Worm (Caenorhabditis elegans) whole organism, late embryonic: ENCODE measurements around the gene R05F9.11.
"Not testable (repeated sequence)": the region's sequence is repeated elsewhere in the genome, so short reads cannot be mapped to it uniquely, and the experiment has no call there.

Source experiments
- F13H6.1 ChIP-seq: sonication (generic microtip); optimal IDR thresholded peaks from 2 replicates; lab custom pipeline; 2016; ENCODE audit warnings: missing genetic modification characterization, missing compliant biosample characterization
- ahr-1 ChIP-seq: sonication (generic microtip); optimal IDR thresholded peaks from 2 replicates; lab custom pipeline; 2016; ENCODE audit warnings: missing genetic modification characterization, missing compliant biosample characterization
- ceh-18 ChIP-seq: sonication (generic microtip); optimal IDR thresholded peaks from 2 replicates; lab custom pipeline; 2016; ENCODE audit warnings: missing genetic modification characterization, missing compliant biosample characterization
- ceh-30 ChIP-seq: fragments of 150-350 bp; optimal IDR thresholded peaks from 2 replicates; lab custom pipeline; 2014; ENCODE audit warnings: missing biosample characterization, missing genetic modification characterization
- ceh-31 ChIP-seq: sonication (generic microtip); optimal IDR thresholded peaks from 2 replicates; lab custom pipeline; 2016; ENCODE audit warnings: missing genetic modification characterization, missing compliant biosample characterization
- ceh-48 ChIP-seq: sonication (generic microtip); optimal IDR thresholded peaks from 2 replicates; lab custom pipeline; 2016; ENCODE audit warnings: missing genetic modification characterization, inconsistent platforms, missing compliant biosample characterization
- ceh-6 ChIP-seq: fragments of 200-800 bp; sonication (Bioruptor generic); optimal IDR thresholded peaks from 2 replicates; lab custom pipeline; 2018; ENCODE audit warnings: mild to moderate bottlenecking, missing genetic modification characterization, missing compliant biosample characterization
- ceh-9 ChIP-seq: sonication (generic microtip); optimal IDR thresholded peaks from 2 replicates; lab custom pipeline; 2016; ENCODE audit warnings: mild to moderate bottlenecking, missing genetic modification characterization, inconsistent platforms, missing compliant biosample characterization
- che-1 ChIP-seq: sonication (generic microtip); optimal IDR thresholded peaks from 2 replicates; lab custom pipeline; 2016; ENCODE audit warnings: mild to moderate bottlenecking, missing genetic modification characterization, missing compliant biosample characterization
- dmd-4 ChIP-seq: sonication (generic microtip); optimal IDR thresholded peaks from 2 replicates; lab custom pipeline; 2016; ENCODE audit warnings: borderline replicate concordance, missing genetic modification characterization, missing compliant biosample characterization
- dve-1 ChIP-seq: sonication (generic microtip); optimal IDR thresholded peaks from 2 replicates; lab custom pipeline; 2017; ENCODE audit warnings: antibody characterized with exemption, mild to moderate bottlenecking, missing genetic modification characterization, missing compliant biosample characterization
- elt-2 ChIP-seq: sonication (generic microtip); optimal IDR thresholded peaks from 2 replicates; lab custom pipeline; 2016; ENCODE audit warnings: missing genetic modification reagents, missing genetic modification characterization, missing compliant biosample characterization
- elt-4 ChIP-seq: sonication (generic microtip); optimal IDR thresholded peaks from 2 replicates; lab custom pipeline; 2016; ENCODE audit warnings: missing genetic modification characterization, missing compliant biosample characterization
- ets-4 ChIP-seq: sonication (generic microtip); optimal IDR thresholded peaks from 2 replicates; lab custom pipeline; 2016; ENCODE audit warnings: missing genetic modification characterization, missing compliant biosample characterization
- fkh-10 ChIP-seq: fragments of 150-350 bp; optimal IDR thresholded peaks from 2 replicates; lab custom pipeline; 2014; ENCODE audit warnings: missing biosample characterization, missing genetic modification reagents, missing genetic modification characterization
- gmeb-2 ChIP-seq: sonication (generic microtip); optimal IDR thresholded peaks from 2 replicates; lab custom pipeline; 2016; ENCODE audit warnings: missing genetic modification characterization, inconsistent platforms, missing compliant biosample characterization
- hlh-30 ChIP-seq: sonication (generic microtip); optimal IDR thresholded peaks from 2 replicates; lab custom pipeline; 2017; ENCODE audit warnings: antibody characterized with exemption, missing genetic modification characterization, missing compliant biosample characterization; ENCODE audit not compliant: insufficient read depth
- nfya-1 ChIP-seq: sonication (generic microtip); optimal IDR thresholded peaks from 2 replicates; lab custom pipeline; 2017; ENCODE audit warnings: missing genetic modification characterization, mild to moderate bottlenecking, missing compliant biosample characterization, antibody characterized with exemption, moderate library complexity
- nhr-11 ChIP-seq: fragments of 150-350 bp; optimal IDR thresholded peaks from 2 replicates; lab custom pipeline; 2014; ENCODE audit warnings: missing biosample characterization, missing genetic modification characterization
- nhr-232 ChIP-seq: sonication (generic microtip); optimal IDR thresholded peaks from 2 replicates; lab custom pipeline; 2016; ENCODE audit warnings: missing genetic modification characterization, missing compliant biosample characterization
- npax-4 ChIP-seq: sonication (generic microtip); optimal IDR thresholded peaks from 2 replicates; lab custom pipeline; 2016; ENCODE audit warnings: missing genetic modification characterization, missing compliant biosample characterization
- pat-9 ChIP-seq: fragments of 200-800 bp; sonication (Bioruptor generic); optimal IDR thresholded peaks from 2 replicates; lab custom pipeline; 2018; ENCODE audit warnings: mild to moderate bottlenecking, missing genetic modification characterization, moderate library complexity, missing compliant biosample characterization
- pha-4 ChIP-seq: fragments of 150-350 bp; optimal IDR thresholded peaks from 2 replicates; lab custom pipeline; 2018; ENCODE audit warnings: missing biosample characterization, missing genetic modification reagents, missing genetic modification characterization
- pros-1 ChIP-seq: fragments of 150-350 bp; optimal IDR thresholded peaks from 2 replicates; lab custom pipeline; 2014; ENCODE audit warnings: missing biosample characterization, missing genetic modification reagents, missing genetic modification characterization
- rnt-1 ChIP-seq: sonication (generic microtip); optimal IDR thresholded peaks from 2 replicates; lab custom pipeline; 2016; ENCODE audit warnings: missing genetic modification characterization, missing compliant biosample characterization
- sdc-2 ChIP-seq: sonication (generic microtip); optimal IDR thresholded peaks from 2 replicates; lab custom pipeline; 2016; ENCODE audit warnings: missing genotype, missing genetic modification characterization, missing compliant biosample characterization
- tbx-2 ChIP-seq: sonication (generic microtip); optimal IDR thresholded peaks from 2 replicates; lab custom pipeline; 2016; ENCODE audit warnings: missing genetic modification characterization, missing compliant biosample characterization
- tbx-7 ChIP-seq: sonication (generic microtip); optimal IDR thresholded peaks from 2 replicates; lab custom pipeline; 2016; ENCODE audit warnings: missing genotype, missing genetic modification characterization, missing compliant biosample characterization
- ttx-3 ChIP-seq: sonication (generic microtip); optimal IDR thresholded peaks from 2 replicates; lab custom pipeline; 2016; ENCODE audit warnings: missing genetic modification reagents, missing genetic modification characterization, missing compliant biosample characterization
- unc-42 ChIP-seq: sonication (generic microtip); optimal IDR thresholded peaks from 2 replicates; lab custom pipeline; 2016; ENCODE audit warnings: missing genotype, missing genetic modification characterization, missing compliant biosample characterization
- unc-55 ChIP-seq: sonication (generic microtip); optimal IDR thresholded peaks from 2 replicates; lab custom pipeline; 2017; ENCODE audit warnings: missing biosample characterization, missing genetic modification reagents, missing genetic modification characterization

Gene R05F9.11

ce11 chrII:4905331-4905730, 8.7 kb downstream of the R05F9.11 start:
- TF ChIP-seq che-1 (tag; lab: Kevin White, UChicago) (no peak), pros-1 (tag; lab: Kevin White, UChicago) (no peak), rnt-1 (tag; lab: Kevin White, UChicago) (no peak), npax-4 (tag; lab: Kevin White, UChicago) (no peak), nfya-1 (tag; lab: Kevin White, UChicago) (no peak), hlh-30 (tag; lab: Kevin White, UChicago) (no peak), fkh-10 (GFP tag; lab: Kevin White, UChicago) (no peak), nhr-11 (tag; lab: Kevin White, UChicago) (no peak), gmeb-2 (tag; lab: Kevin White, UChicago) (no peak), ceh-6 (GFP tag; lab: Kevin White, UChicago) (no peak)

DNA sequence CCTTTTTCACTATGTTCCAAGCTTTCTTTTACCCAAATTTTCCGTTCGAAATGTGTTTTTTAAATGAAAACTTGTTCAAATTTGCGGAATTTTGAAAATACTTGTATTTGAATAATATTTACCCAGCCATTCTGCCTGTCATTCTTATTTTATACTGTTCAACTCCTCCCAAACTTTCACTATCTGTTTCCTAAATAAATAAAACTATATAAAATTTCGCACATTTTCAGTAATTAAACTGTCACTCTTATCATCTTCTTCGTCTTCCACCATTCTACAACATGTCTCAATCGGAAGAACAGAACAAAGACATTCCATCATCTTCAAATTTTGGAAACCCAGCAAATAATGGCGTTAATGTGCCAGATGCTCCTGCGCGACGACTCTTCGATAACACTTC, 9.2 kb downstream of the R05F9.11 start, which contains the start of gene btbd-10:
TSS of gene btbd-10 (plus strand) at position 231 of the 400 bp plus-strand sequence.
- TF ChIP-seq ceh-31 (tag; lab: Kevin White, UChicago) = no peak
- TF ChIP-seq unc-42 = no peak
- TF ChIP-seq F13H6.1 (tag; lab: Kevin White, UChicago) = no peak
- TF ChIP-seq tbx-7 (tag; lab: Kevin White, UChicago) = no peak
- TF ChIP-seq unc-55 (GFP tag; lab: Kevin White, UChicago) = no peak
- TF ChIP-seq sdc-2 (tag; lab: Kevin White, UChicago) = no peak
- no peak for TF ChIP-seq ahr-1 (tag; lab: Kevin White, UChicago)
- no peak for TF ChIP-seq ceh-9 (tag; lab: Kevin White, UChicago)
- TF ChIP-seq elt-2 (tag; lab: Kevin White, UChicago) = no peak
- TF ChIP-seq, all 69 proteins: peak for 0

- TF ChIP-seq pat-9 = no peak
- no peak for TF ChIP-seq dmd-4 (tag; lab: Kevin White, UChicago)
- TF ChIP-seq ceh-31 (tag; lab: Kevin White, UChicago) = peak; percentile 64
- peak; percentile 34 for TF ChIP-seq tbx-2 (tag; lab: Kevin White, UChicago)
- peak; percentile 98 for TF ChIP-seq unc-55 (GFP tag; lab: Kevin White, UChicago)
- TF ChIP-seq dve-1 = peak; percentile 44
- TF ChIP-seq elt-2 (tag; lab: Kevin White, UChicago) = peak; percentile 7
- TF ChIP-seq nhr-232 (tag; lab: Kevin White, UChicago) = no peak
- peak; percentile 47 for TF ChIP-seq ceh-18
- peak; percentile 1 for TF ChIP-seq ets-4 (tag; lab: Kevin White, UChicago)
- peak; percentile 87 for TF ChIP-seq nfya-1 (tag; lab: Kevin White, UChicago)
- TF ChIP-seq rnt-1 (tag; lab: Kevin White, UChicago) = peak; percentile 70
- no peak for TF ChIP-seq pha-4 (tag; lab: Kevin White, UChicago)
- TF ChIP-seq hlh-30 (tag; lab: Kevin White, UChicago) = peak; percentile 56
- TF ChIP-seq ceh-30 (tag; lab: Kevin White, UChicago) = peak; percentile 47
- TF ChIP-seq unc-42 = peak; percentile 86
Observed at ce11 chrII:4904277-4904676, 9.7 kb downstream of the R05F9.11 start.

ce11 chrII:4903696-4904095, 10.3 kb downstream of the R05F9.11 start, which contains the start of gene sgt-1:
TSS of gene sgt-1 (minus strand) at chrII:4903796.
- TF ChIP-seq rnt-1, elt-4, ttx-3 (tag; lab: Kevin White, UChicago): not testable (repeated sequence)
- TF ChIP-seq, all 69 proteins: peak for 0; not testable (repeated sequence) for 69

DNA sequence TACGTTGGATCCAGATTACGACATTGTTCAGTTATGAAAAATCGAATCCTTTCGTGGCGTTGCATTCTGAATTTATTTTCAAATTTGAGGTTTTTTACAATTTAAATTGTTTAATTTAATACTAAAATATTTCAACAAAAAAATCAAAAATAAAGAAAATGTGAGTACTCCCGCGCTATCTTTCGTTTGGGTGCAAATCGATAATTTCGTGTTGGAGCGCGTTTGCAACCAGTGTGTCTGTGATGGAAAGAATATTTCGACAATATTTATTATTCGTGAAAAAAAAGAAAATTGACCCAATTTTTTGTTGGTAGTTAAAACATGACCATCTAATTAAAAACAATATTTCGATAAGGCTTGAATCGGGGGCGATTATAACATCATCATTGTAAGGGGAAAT, 12.0 kb downstream of the R05F9.11 start, which contains the start of gene R05F9.9:
TSS of gene R05F9.9 (minus strand) at position 66 of the 400 bp plus-strand sequence.
- TF ChIP-seq dmd-4 (tag; lab: Kevin White, UChicago) (no peak), elt-2 (tag; lab: Kevin White, UChicago) (peak; percentile 35), ceh-48 (tag; lab: Kevin White, UChicago) (peak; percentile 79)
